Worm (Caenorhabditis elegans) whole organism, L1 larva: Measurements from ENCODE around the gene nhr-1.

Experiments used
- C16A3.4 ChIP-seq: fragments of 150-350 bp; optimal IDR thresholded peaks from 2 replicates; lab custom pipeline; 2014; ENCODE audit warnings: missing biosample characterization, missing genetic modification characterization
- C34B4.2 ChIP-seq: sonication (generic microtip); optimal IDR thresholded peaks from 2 replicates; lab custom pipeline; 2017; ENCODE audit warnings: mild to moderate bottlenecking, missing genetic modification characterization, missing compliant biosample characterization
- Y116A8C.19 ChIP-seq: sonication (generic microtip); optimal IDR thresholded peaks from 2 replicates; lab custom pipeline; 2016; ENCODE audit warnings: missing compliant biosample characterization, missing genetic modification characterization, borderline replicate concordance
- alr-1 ChIP-seq: fragments of 200-800 bp; sonication (Bioruptor generic); optimal IDR thresholded peaks from 2 replicates; lab custom pipeline; 2018; ENCODE audit warnings: borderline replicate concordance, mild to moderate bottlenecking, missing genetic modification characterization, missing compliant biosample characterization
- aly-2 ChIP-seq: fragments of 150-350 bp; optimal IDR thresholded peaks from 2 replicates; lab custom pipeline; 2014; ENCODE audit warnings: missing biosample characterization, missing genetic modification characterization
- blmp-1 ChIP-seq: fragments of 150-350 bp; optimal IDR thresholded peaks from 2 replicates; lab custom pipeline; 2014; ENCODE audit warnings: missing biosample characterization, missing genetic modification characterization
- ceh-63 ChIP-seq: fragments of 200-800 bp; sonication (Bioruptor generic); optimal IDR thresholded peaks from 2 replicates; lab custom pipeline; 2018; ENCODE audit warnings: mild to moderate bottlenecking, missing genetic modification characterization, missing compliant biosample characterization
- ceh-8 ChIP-seq: fragments of 200-800 bp; sonication (Bioruptor generic); optimal IDR thresholded peaks from 2 replicates; lab custom pipeline; 2018; ENCODE audit warnings: mild to moderate bottlenecking, missing genetic modification characterization, moderate library complexity, missing compliant biosample characterization
- ceh-82 ChIP-seq, 3 experiments: fragments of 150-350 bp in 1 of 3; sonication (generic microtip) in 2 of 3; optimal IDR thresholded peaks; 2 replicates each; lab custom pipeline; 2014 to 2017; ENCODE audit warnings: missing biosample characterization in 3 of 3, missing genetic modification characterization in 3 of 3
- ceh-88 ChIP-seq: fragments of 200-800 bp; sonication (Bioruptor generic); IDR thresholded peaks from 2 replicates; pipeline ENCODE4 v1.3.6; 2022; ENCODE audit warnings: missing genetic modification characterization, missing compliant biosample characterization
- dpl-1 ChIP-seq, 3 experiments: fragments of 150-350 bp in 2 of 3; sonication (generic microtip) in 1 of 3; optimal IDR thresholded peaks; 2 replicates each; lab custom pipeline; 2014 to 2017; ENCODE audit warnings: missing biosample characterization in 3 of 3, missing genetic modification characterization in 3 of 3, missing genetic modification reagents in 3 of 3
- dsc-1 ChIP-seq: sonication (generic microtip); optimal IDR thresholded peaks from 2 replicates; lab custom pipeline; 2016; ENCODE audit warnings: mild to moderate bottlenecking, missing genetic modification characterization, missing compliant biosample characterization
- egl-13 ChIP-seq: sonication (generic microtip); optimal IDR thresholded peaks from 2 replicates; lab custom pipeline; 2016; ENCODE audit warnings: missing genotype, missing genetic modification reagents, missing genetic modification characterization, missing compliant biosample characterization
- egl-27 ChIP-seq, 2 experiments: fragments of 150-350 bp in 1 of 2; sonication (generic microtip); optimal IDR thresholded peaks; 3 replicates each; lab custom pipeline; 2017 to 2018; ENCODE audit warnings: missing biosample characterization in 2 of 2, missing genetic modification characterization in 2 of 2, missing genetic modification reagents in 2 of 2
- elt-2 ChIP-seq: sonication (generic microtip); optimal IDR thresholded peaks from 2 replicates; lab custom pipeline; 2016; ENCODE audit warnings: missing genetic modification characterization, mild to moderate bottlenecking, inconsistent platforms, missing compliant biosample characterization, missing genetic modification reagents
- fkh-4 ChIP-seq: sonication (generic microtip); optimal IDR thresholded peaks from 2 replicates; lab custom pipeline; 2016; ENCODE audit warnings: missing compliant biosample characterization, missing genetic modification characterization, borderline replicate concordance
- fos-1 ChIP-seq: fragments of 150-350 bp; optimal IDR thresholded peaks from 2 replicates; lab custom pipeline; 2014; ENCODE audit warnings: missing biosample characterization, missing genetic modification characterization
- grh-1 ChIP-seq: fragments of 200-800 bp; sonication (Bioruptor generic); IDR thresholded peaks from 2 replicates; pipeline ENCODE4 v1.3.6; 2022; ENCODE audit warnings: missing genetic modification reagents, missing genetic modification characterization, missing compliant biosample characterization
- hlh-17 ChIP-seq: fragments of 200-800 bp; sonication (Bioruptor generic); optimal IDR thresholded peaks from 2 replicates; lab custom pipeline; 2018; ENCODE audit warnings: missing genetic modification characterization, mild to moderate bottlenecking, missing compliant biosample characterization, moderate library complexity, borderline replicate concordance
- hlh-4 ChIP-seq: sonication (generic microtip); optimal IDR thresholded peaks from 2 replicates; lab custom pipeline; 2016; ENCODE audit warnings: mild to moderate bottlenecking, missing genetic modification characterization, missing compliant biosample characterization
- hpl-2 ChIP-seq: fragments of 150-350 bp; optimal IDR thresholded peaks from 2 replicates; lab custom pipeline; 2014; ENCODE audit warnings: missing biosample characterization, missing genetic modification reagents, missing genetic modification characterization
- lin-14 ChIP-seq: fragments of 200-800 bp; sonication (Bioruptor generic); optimal IDR thresholded peaks from 2 replicates; lab custom pipeline; 2018; ENCODE audit warnings: mild to moderate bottlenecking, missing genetic modification characterization, moderate library complexity, missing compliant biosample characterization
- lin-15B ChIP-seq: fragments of 150-350 bp; sonication (generic microtip); optimal IDR thresholded peaks from 3 replicates; lab custom pipeline; 2014; ENCODE audit warnings: missing biosample characterization, missing genetic modification characterization
- lin-35 ChIP-seq, 2 experiments: fragments of 150-350 bp; optimal IDR thresholded peaks; 2 replicates each; lab custom pipeline; 2014; ENCODE audit warnings: missing biosample characterization in 2 of 2, missing genetic modification characterization in 2 of 2, missing genetic modification reagents in 2 of 2
- lin-39 ChIP-seq: fragments of 150-350 bp; optimal IDR thresholded peaks from 2 replicates; lab custom pipeline; 2014; ENCODE audit warnings: missing biosample characterization, missing genetic modification reagents, missing genetic modification characterization
- lir-3 ChIP-seq: sonication (generic microtip); optimal IDR thresholded peaks from 2 replicates; lab custom pipeline; 2016; ENCODE audit warnings: mild to moderate bottlenecking, missing genetic modification characterization, moderate library complexity, missing compliant biosample characterization; ENCODE audit not compliant: poor library complexity
- lsy-2 ChIP-seq, 2 experiments: fragments of 150-350 bp; optimal IDR thresholded peaks; 2 replicates each; lab custom pipeline; 2014; ENCODE audit warnings: missing biosample characterization in 2 of 2, missing genetic modification characterization in 2 of 2
- mab-9 ChIP-seq: fragments of 200-800 bp; sonication (Bioruptor generic); IDR thresholded peaks from 2 replicates; pipeline ENCODE4 v1.3.6; 2022; ENCODE audit warnings: missing genetic modification reagents, missing genetic modification characterization, missing compliant biosample characterization
- mdl-1 ChIP-seq, 2 experiments: fragments of 150-350 bp; optimal IDR thresholded peaks; 2 replicates each; lab custom pipeline; 2014 to 2017; ENCODE audit warnings: missing biosample characterization in 2 of 2, missing genetic modification characterization in 2 of 2, inconsistent platforms in 1 of 2
- mef-2 ChIP-seq: fragments of 150-350 bp; optimal IDR thresholded peaks from 2 replicates; lab custom pipeline; 2014; ENCODE audit warnings: missing biosample characterization, missing genetic modification characterization
- mep-1 ChIP-seq: fragments of 150-350 bp; optimal IDR thresholded peaks from 2 replicates; lab custom pipeline; 2014; ENCODE audit warnings: missing biosample characterization, missing genetic modification characterization
- nhr-20 ChIP-seq: sonication (generic microtip); optimal IDR thresholded peaks from 2 replicates; lab custom pipeline; 2016; ENCODE audit warnings: mild to moderate bottlenecking, missing genetic modification characterization, missing compliant biosample characterization
- nhr-237 ChIP-seq: fragments of 150-350 bp; optimal IDR thresholded peaks from 2 replicates; lab custom pipeline; 2014; ENCODE audit warnings: missing biosample characterization, missing genetic modification characterization
- nhr-85 ChIP-seq: sonication (generic microtip); peaks from one replicate; lab custom pipeline; 2016; ENCODE audit warnings: missing genetic modification characterization, inconsistent platforms, missing compliant biosample characterization
- nhr-90 ChIP-seq: sonication (generic microtip); optimal IDR thresholded peaks from 2 replicates; lab custom pipeline; 2016; ENCODE audit warnings: mild to moderate bottlenecking, missing genetic modification characterization, missing compliant biosample characterization; ENCODE audit not compliant: poor library complexity
- pqm-1 ChIP-seq: sonication (generic microtip); optimal IDR thresholded peaks from 3 replicates; lab custom pipeline; 2017; ENCODE audit warnings: missing biosample characterization, missing genetic modification characterization
- rnt-1 ChIP-seq: sonication (generic microtip); optimal IDR thresholded peaks from 2 replicates; lab custom pipeline; 2016; ENCODE audit warnings: mild to moderate bottlenecking, missing genetic modification characterization, moderate library complexity, missing compliant biosample characterization
- snpc-4 ChIP-seq: fragments of 150-350 bp; optimal IDR thresholded peaks from 2 replicates; lab custom pipeline; 2014; ENCODE audit warnings: missing biosample characterization, missing genetic modification characterization
- sptf-1 ChIP-seq: fragments of 150-350 bp; optimal IDR thresholded peaks from 2 replicates; lab custom pipeline; 2014; ENCODE audit warnings: missing biosample characterization, missing genetic modification characterization
- sup-37 ChIP-seq: fragments of 200-800 bp; sonication (Bioruptor generic); optimal IDR thresholded peaks from 2 replicates; lab custom pipeline; 2018; ENCODE audit warnings: mild to moderate bottlenecking, missing genetic modification characterization, missing compliant biosample characterization
- tlp-1 ChIP-seq: fragments of 150-350 bp; optimal IDR thresholded peaks from 2 replicates; lab custom pipeline; 2014; ENCODE audit warnings: missing biosample characterization, missing genetic modification characterization
- unc-86 ChIP-seq: sonication (generic microtip); optimal IDR thresholded peaks from 2 replicates; lab custom pipeline; 2016; ENCODE audit warnings: missing genetic modification characterization, missing compliant biosample characterization
- unc-98 ChIP-seq: fragments of 200-800 bp; sonication (Bioruptor generic); IDR thresholded peaks from 2 replicates; pipeline ENCODE4 v1.3.6; 2022; ENCODE audit warnings: missing genetic modification characterization, missing compliant biosample characterization
- vab-15 ChIP-seq: sonication (generic microtip); optimal IDR thresholded peaks from 2 replicates; lab custom pipeline; 2017; ENCODE audit warnings: missing genotype, mild to moderate bottlenecking, missing genetic modification characterization, missing compliant biosample characterization
- xbp-1 ChIP-seq: sonication (generic microtip); optimal IDR thresholded peaks from 2 replicates; lab custom pipeline; 2016; ENCODE audit warnings: missing genetic modification characterization, missing compliant biosample characterization
- zip-4 ChIP-seq: fragments of 200-800 bp; sonication (Bioruptor generic); optimal IDR thresholded peaks from 2 replicates; lab custom pipeline; 2018; ENCODE audit warnings: mild to moderate bottlenecking, missing genetic modification characterization, moderate library complexity, missing compliant biosample characterization
- ztf-11 ChIP-seq, 2 experiments: sonication (generic microtip); optimal IDR thresholded peaks; 2 replicates each; lab custom pipeline; 2016 to 2017; ENCODE audit warnings: missing genetic modification characterization in 2 of 2, missing biosample characterization in 1 of 2, missing compliant biosample characterization in 1 of 2
- ztf-4 ChIP-seq: fragments of 150-350 bp; optimal IDR thresholded peaks from 2 replicates; lab custom pipeline; 2014; ENCODE audit warnings: missing biosample characterization, missing genetic modification characterization

Gene nhr-1

ce11 chrX:17505547-17506181 is 8.2 kb upstream of the nhr-1 start (continued):
- TF ChIP-seq mef-2 (peak; percentile 80), snpc-4 (tag; lab: Kevin White, UChicago) (peak; percentile 62), unc-86 (tag; lab: Kevin White, UChicago) (peak; percentile 93), alr-1 (tag; lab: Kevin White, UChicago) (no peak), nhr-90 (tag; lab: Kevin White, UChicago) (peak; percentile 79), lin-15B (no peak), mdl-1 (tag; optimal IDR thresholded peaks at IDR 0.05; lab: Kevin White, UChicago) (peak; percentile 67 to 95), lin-35 (GFP tag; optimal IDR thresholded peaks at IDR 0.05; lab: Kevin White, UChicago) (peak; percentile 62 to 71), fos-1 (tag; lab: Kevin White, UChicago) (peak; percentile 79), mep-1 (tag; lab: Kevin White, UChicago) (peak; percentile 89), nhr-85 (tag; lab: Kevin White, UChicago) (peak; percentile 98), dpl-1 (GFP tag; optimal IDR thresholded peaks at IDR 0.05; lab: Kevin White, UChicago) (peak; percentile 20 to 42 (median 40)), tlp-1 (tag; lab: Kevin White, UChicago) (no peak), grh-1 (GFP tag; lab: Robert Waterston, UW) (peak; percentile 72), lsy-2 (tag; optimal IDR thresholded peaks at IDR 0.05; lab: Kevin White, UChicago) (peak; percentile 79 to 84), sptf-1 (no peak), blmp-1 (peak; percentile 43), Y116A8C.19 (tag; lab: Kevin White, UChicago) (no peak), zip-4 (GFP tag; lab: Kevin White, UChicago) (peak; percentile 57), vab-15 (tag; lab: Kevin White, UChicago) (peak; percentile 25), fkh-4 (tag; lab: Kevin White, UChicago) (peak; percentile 37), elt-2 (peak; percentile 77), aly-2 (tag; lab: Kevin White, UChicago) (no peak), ceh-8 (GFP tag; lab: Kevin White, UChicago) (peak; percentile 40), egl-27 (tag; optimal IDR thresholded peaks at IDR 0.05; lab: Kevin White, UChicago) (peak; percentile 95 to 96), ceh-88 (GFP tag; lab: Robert Waterston, UW) (peak; percentile 46; the same call in 1 of the 2 replicates), lir-3 (tag; lab: Kevin White, UChicago) (peak; percentile 72), C16A3.4 (peak; percentile 75), hpl-2 (GFP tag; lab: Kevin White, UChicago) (peak; percentile 57), C34B4.2 (tag; lab: Kevin White, UChicago) (no peak), xbp-1 (tag; lab: Kevin White, UChicago) (peak; percentile 84), ceh-63 (no peak)

ce11 chrX:17508137-17508536 is 5.7 kb upstream of the nhr-1 start:
- TF ChIP-seq egl-27 (tag; optimal IDR thresholded peaks at IDR 0.05; lab: Kevin White, UChicago) (no peak), sptf-1 (no peak), fkh-4 (tag; lab: Kevin White, UChicago) (no peak), lin-14 (GFP tag; lab: Kevin White, UChicago) (peak; percentile 36), sup-37 (GFP tag; lab: Kevin White, UChicago) (no peak), nhr-85 (tag; lab: Kevin White, UChicago) (peak; percentile 74), ceh-82 (tag; optimal IDR thresholded peaks at IDR 0.05; lab: Kevin White, UChicago) (no peak), blmp-1 (no peak), lir-3 (tag; lab: Kevin White, UChicago) (no peak), mab-9 (GFP tag; lab: Robert Waterston, UW) (no peak), unc-98 (no peak), pqm-1 (tag; lab: Kevin White, UChicago) (no peak), nhr-20 (tag; lab: Kevin White, UChicago) (peak; percentile 68), lin-35 (GFP tag; optimal IDR thresholded peaks at IDR 0.05; lab: Kevin White, UChicago) (no peak), lin-15B (no peak), rnt-1 (tag; lab: Kevin White, UChicago) (peak; percentile 11), ztf-11 (tag; optimal IDR thresholded peaks at IDR 0.05; lab: Kevin White, UChicago) (no peak), unc-86 (tag; lab: Kevin White, UChicago) (no peak), nhr-237 (tag; lab: Kevin White, UChicago) (no peak), lin-39 (tag; lab: Kevin White, UChicago) (no peak), hlh-17 (no peak), ztf-4 (tag; lab: Kevin White, UChicago) (no peak), dsc-1 (tag; lab: Kevin White, UChicago) (no peak), egl-13 (tag; lab: Kevin White, UChicago) (no peak), ceh-63 (no peak), hlh-4 (tag; lab: Kevin White, UChicago) (no peak), alr-1 (tag; lab: Kevin White, UChicago) (no peak)
